Fruit fly (Drosophila melanogaster) whole organism, embryonic: ENCODE measurements around the gene CG15365.

ENCODE experiments used
- ATbp ChIP-seq: fragments of 200-800 bp; sonication (Bioruptor generic); optimal IDR thresholded peaks from 2 replicates; lab custom pipeline; 2017; ENCODE audit warnings: missing biosample characterization, mild to moderate bottlenecking, missing genetic modification characterization, missing genetic modification reagents
- Bdp1 ChIP-seq: fragments of 200-800 bp; sonication (Bioruptor generic); optimal IDR thresholded peaks from 3 replicates; lab custom pipeline; 2016; ENCODE audit warnings: missing biosample characterization, missing genetic modification characterization
- Bteb2 ChIP-seq: fragments of 200-800 bp; sonication (Bioruptor generic); optimal IDR thresholded peaks from 2 replicates; lab custom pipeline; 2016; ENCODE audit warnings: missing biosample characterization, missing genetic modification characterization
- CG10543 ChIP-seq: fragments of 200-800 bp; sonication (Bioruptor generic); optimal IDR thresholded peaks from 3 replicates; lab custom pipeline; 2017; ENCODE audit warnings: missing biosample characterization, mild to moderate bottlenecking, missing genetic modification characterization, moderate library complexity
- CG11504 ChIP-seq: fragments of 200-800 bp; sonication (Bioruptor generic); optimal IDR thresholded peaks from 3 replicates; lab custom pipeline; 2019; ENCODE audit warnings: missing biosample characterization, mild to moderate bottlenecking, missing genetic modification characterization, moderate library complexity
- CG15011 ChIP-seq: fragments of 200-800 bp; sonication (Bioruptor generic); optimal IDR thresholded peaks from 3 replicates; lab custom pipeline; 2018; ENCODE audit warnings: missing biosample characterization, mild to moderate bottlenecking, missing genetic modification characterization
- CG15514 ChIP-seq: fragments of 200-800 bp; sonication (Bioruptor generic); optimal IDR thresholded peaks from 3 replicates; lab custom pipeline; 2017; ENCODE audit warnings: missing biosample characterization, missing genetic modification characterization, mild to moderate bottlenecking, moderate library complexity, missing genetic modification reagents
- CG1792 ChIP-seq: fragments of 200-800 bp; sonication (Bioruptor generic); optimal IDR thresholded peaks from 2 replicates; lab custom pipeline; 2016; ENCODE audit warnings: missing biosample characterization, missing genetic modification characterization
- CG2129 ChIP-seq: fragments of 200-800 bp; sonication (Bioruptor generic); IDR thresholded peaks from 2 replicates; pipeline ENCODE4 v1.3.6; 2022; ENCODE audit warnings: missing biosample characterization, missing genetic modification characterization; ENCODE audit not compliant: partially characterized antibody
- CG30020 ChIP-seq: fragments of 200-800 bp; optimal IDR thresholded peaks from 2 replicates; lab custom pipeline; 2019; ENCODE audit warnings: missing biosample characterization, mild to moderate bottlenecking, missing genetic modification characterization, moderate library complexity
- CG34224 ChIP-seq: fragments of 200-800 bp; sonication (Bioruptor generic); IDR thresholded peaks from 3 replicates; pipeline ENCODE4 v1.3.6; 2022; ENCODE audit warnings: missing biosample characterization, missing genetic modification characterization; ENCODE audit not compliant: partially characterized antibody
- CG3726 ChIP-seq: fragments of 200-800 bp; sonication (Bioruptor generic); IDR thresholded peaks from 3 replicates; pipeline ENCODE4, ENCODE4 v1.3.6; 2022; ENCODE audit warnings: missing biosample characterization, missing genetic modification characterization
- CG4820 ChIP-seq: fragments of 200-800 bp; sonication (Bioruptor generic); optimal IDR thresholded peaks from 3 replicates; lab custom pipeline; 2016; ENCODE audit warnings: missing biosample characterization, missing genetic modification characterization
- CG7556 ChIP-seq: fragments of 200-800 bp; sonication (Bioruptor generic); optimal IDR thresholded peaks from 2 replicates; lab custom pipeline; 2017; ENCODE audit warnings: missing biosample characterization, mild to moderate bottlenecking, missing genetic modification characterization
- CG8089 ChIP-seq: fragments of 200-800 bp; sonication (Bioruptor generic); optimal IDR thresholded peaks from 3 replicates; lab custom pipeline; 2016; ENCODE audit warnings: missing biosample characterization, missing genetic modification characterization
- CG9727 ChIP-seq: fragments of 200-800 bp; sonication (Bioruptor generic); optimal IDR thresholded peaks from 3 replicates; lab custom pipeline; 2017; ENCODE audit warnings: missing biosample characterization, mild to moderate bottlenecking, missing genetic modification characterization
- CG9932 ChIP-seq: fragments of 200-800 bp; sonication (Bioruptor generic); IDR thresholded peaks from 2 replicates; pipeline ENCODE4 v1.3.6; 2022; ENCODE audit warnings: missing biosample characterization, missing genetic modification characterization
- CkIIα-i1 ChIP-seq: fragments of 200-800 bp; sonication (Bioruptor generic); IDR thresholded peaks from 2 replicates; pipeline ENCODE4 v1.3.6; 2022; ENCODE audit warnings: missing biosample characterization, missing genetic modification characterization
- Dref ChIP-seq: fragments of 200-800 bp; sonication (Bioruptor generic); IDR thresholded peaks from 2 replicates; pipeline ENCODE4 v1.3.6; 2022; ENCODE audit warnings: missing biosample characterization, missing genetic modification characterization
- Eip74EF ChIP-seq, 2 experiments: fragments of 200-800 bp in 1 of 2; fragments of >200 bp in 1 of 2; sonication (Bioruptor generic) in 1 of 2; optimal IDR thresholded peaks; 2 replicates each; lab custom pipeline; 2017 to 2019; ENCODE audit warnings: missing biosample characterization in 2 of 2, missing genetic modification characterization in 2 of 2, mild to moderate bottlenecking in 1 of 2, moderate library complexity in 1 of 2
- Elba2 ChIP-seq: fragments of 200-800 bp; sonication (Bioruptor generic); optimal IDR thresholded peaks from 3 replicates; lab custom pipeline; 2016; ENCODE audit warnings: missing biosample characterization, missing genetic modification characterization
- Ets65A ChIP-seq: fragments of 200-800 bp; sonication (Bioruptor generic); peaks from one replicate; lab custom pipeline; 2016; ENCODE audit warnings: missing biosample characterization, missing genetic modification characterization
- Fer3 ChIP-seq: fragments of 200-800 bp; sonication (Bioruptor generic); optimal IDR thresholded peaks from 2 replicates; lab custom pipeline; 2018; ENCODE audit warnings: missing biosample characterization, mild to moderate bottlenecking, missing genetic modification characterization, moderate library complexity
- Lhr ChIP-seq: fragments of 200-800 bp; sonication (Bioruptor generic); optimal IDR thresholded peaks from 3 replicates; lab custom pipeline; 2017; ENCODE audit warnings: mild to moderate bottlenecking, missing biosample characterization, missing genetic modification reagents, missing genetic modification characterization
- MTF-1 ChIP-seq: fragments of 200-800 bp; sonication (Bioruptor generic); optimal IDR thresholded peaks from 2 replicates; lab custom pipeline; 2018; ENCODE audit warnings: missing biosample characterization, mild to moderate bottlenecking, missing genetic modification characterization, borderline replicate concordance
- NK7.1 ChIP-seq: fragments of 200-800 bp; sonication (Bioruptor generic); optimal IDR thresholded peaks from 3 replicates; lab custom pipeline; 2016; ENCODE audit warnings: missing biosample characterization, missing genetic modification characterization
- Neu2 ChIP-seq: fragments of 200-800 bp; sonication (Bioruptor generic); optimal IDR thresholded peaks from 3 replicates; lab custom pipeline; 2016; ENCODE audit warnings: missing biosample characterization, missing genetic modification characterization, borderline replicate concordance
- Poxn ChIP-seq: fragments of 200-800 bp; sonication (Bioruptor generic); IDR thresholded peaks from 2 replicates; pipeline ENCODE4 v1.3.6; 2022; ENCODE audit warnings: missing biosample characterization, missing genetic modification characterization
- Sox100B ChIP-seq: fragments of 200-800 bp; sonication (Bioruptor generic); optimal IDR thresholded peaks from 3 replicates; lab custom pipeline; 2018; ENCODE audit warnings: missing biosample characterization, mild to moderate bottlenecking, missing genetic modification characterization
- Sox102F ChIP-seq: fragments of 200-800 bp; sonication (Bioruptor generic); optimal IDR thresholded peaks from 2 replicates; lab custom pipeline; 2018; ENCODE audit warnings: missing biosample characterization, mild to moderate bottlenecking, missing genetic modification characterization, moderate library complexity
- TFAM ChIP-seq: fragments of 200-800 bp; sonication (Bioruptor generic); optimal IDR thresholded peaks from 2 replicates; lab custom pipeline; 2017; ENCODE audit warnings: missing biosample characterization, missing genetic modification characterization, inconsistent platforms
- chif ChIP-seq, 2 experiments: fragments of 200-800 bp; sonication (Bioruptor generic); optimal IDR thresholded peaks; 3 replicates each; lab custom pipeline; 2016; ENCODE audit warnings: missing biosample characterization in 2 of 2, missing genetic modification characterization in 2 of 2
- croc ChIP-seq: fragments of 200-800 bp; sonication (Bioruptor generic); conservative IDR thresholded peaks from 3 replicates; pipeline ENCODE4 v1.3.6; 2022; ENCODE audit warnings: missing biosample characterization, missing genetic modification characterization
- dmrt99B ChIP-seq: fragments of 200-800 bp; sonication (Bioruptor generic); optimal IDR thresholded peaks from 2 replicates; lab custom pipeline; 2018; ENCODE audit warnings: missing biosample characterization, mild to moderate bottlenecking, missing genetic modification characterization, moderate library complexity
- emc ChIP-seq: fragments of 200-800 bp; sonication (Bioruptor generic); optimal IDR thresholded peaks from 2 replicates; lab custom pipeline; 2016; ENCODE audit warnings: missing biosample characterization, missing genetic modification characterization
- esg ChIP-seq: fragments of 200-800 bp; sonication (Bioruptor generic); conservative IDR thresholded peaks from 2 replicates; pipeline ENCODE4 v1.3.6; 2022; ENCODE audit warnings: missing biosample characterization, missing genetic modification characterization
- ewg ChIP-seq: fragments of 200-800 bp; sonication (Bioruptor generic); optimal IDR thresholded peaks from 3 replicates; lab custom pipeline; 2017; ENCODE audit warnings: mild to moderate bottlenecking, missing biosample characterization, missing genetic modification reagents, missing genetic modification characterization
- her ChIP-seq: fragments of 200-800 bp; sonication (Bioruptor generic); optimal IDR thresholded peaks from 2 replicates; lab custom pipeline; 2016; ENCODE audit warnings: missing biosample characterization, missing genetic modification characterization
- hkb ChIP-seq, 2 experiments: fragments of 200-800 bp in 1 of 2; fragments of >200 bp in 1 of 2; sonication (Bioruptor generic) in 1 of 2; IDR thresholded peaks in 1 of 2; optimal IDR thresholded peaks in 1 of 2; 2 replicates each; pipeline versions ENCODE4 v1.3.6 to Lab custom; 2017 to 2022; ENCODE audit warnings: missing biosample characterization in 1 of 2, missing genetic modification characterization in 1 of 2
- kni ChIP-seq: fragments of 200-800 bp; sonication (Bioruptor generic); optimal IDR thresholded peaks from 3 replicates; lab custom pipeline; 2017; ENCODE audit warnings: mild to moderate bottlenecking, missing biosample characterization, missing genetic modification reagents, missing genetic modification characterization
- mld ChIP-seq: fragments of 200-800 bp; sonication (Bioruptor generic); IDR thresholded peaks from 3 replicates; pipeline ENCODE4 v1.3.6; 2022; ENCODE audit warnings: missing biosample characterization, missing genetic modification characterization; ENCODE audit not compliant: partially characterized antibody
- pan ChIP-seq, 4 experiments: fragments of >200 bp in 3 of 4; fragments of 200-800 bp in 1 of 4; sonication (Bioruptor generic) in 1 of 4; optimal IDR thresholded peaks in 3 of 4; IDR thresholded peaks in 1 of 4; 2 replicates each; pipeline versions ENCODE4 v1.3.6 to Lab custom; 2017 to 2022; ENCODE audit warnings: missing biosample characterization in 2 of 4, missing genetic modification characterization in 2 of 4, mixed read lengths in 1 of 4
- pzg ChIP-seq: fragments of 200-800 bp; sonication (Bioruptor generic); optimal IDR thresholded peaks from 3 replicates; lab custom pipeline; 2018; ENCODE audit warnings: missing biosample characterization, mild to moderate bottlenecking, missing genetic modification characterization, moderate library complexity
- sima ChIP-seq: fragments of 200-800 bp; sonication (Bioruptor generic); optimal IDR thresholded peaks from 2 replicates; lab custom pipeline; 2016; ENCODE audit warnings: missing biosample characterization, missing genetic modification characterization
- sug ChIP-seq: fragments of 200-800 bp; optimal IDR thresholded peaks from 2 replicates; lab custom pipeline; 2019; ENCODE audit warnings: missing biosample characterization, mild to moderate bottlenecking, missing genetic modification characterization, moderate library complexity
- twi ChIP-seq: fragments of 200-800 bp; optimal IDR thresholded peaks from 2 replicates; lab custom pipeline; 2019; ENCODE audit warnings: missing biosample characterization, mild to moderate bottlenecking, missing genetic modification characterization, moderate library complexity
- wdn ChIP-seq: fragments of 200-800 bp; sonication (Bioruptor generic); IDR thresholded peaks from 2 replicates; pipeline ENCODE4 v1.3.6; 2022; ENCODE audit warnings: missing biosample characterization, missing genetic modification characterization
- wek ChIP-seq: fragments of 200-800 bp; sonication (Bioruptor generic); optimal IDR thresholded peaks from 3 replicates; lab custom pipeline; 2018; ENCODE audit warnings: missing biosample characterization, mild to moderate bottlenecking, missing genetic modification characterization, moderate library complexity

The CG15365 gene

dm6 chrX:9071308-9071707 is 3.5 kb upstream of the CG15365 start, which contains the start of gene CG10970:
Gene CG10970, minus strand, starts transcription at chrX:9071408.
- TF ChIP-seq emc (no peak), Fer3 (tag; lab: Kevin White, UChicago) (no peak), CG15011 (GFP tag; lab: Kevin White, UChicago) (no peak), MTF-1 (GFP tag; lab: Kevin White, UChicago) (no peak), Bdp1 (GFP tag; lab: Kevin White, UChicago) (no peak), chif (GFP tag; optimal IDR thresholded peaks at IDR 0.05; lab: Kevin White, UChicago) (no peak), CG7556 (GFP tag; lab: Kevin White, UChicago) (no peak), ewg (GFP tag; lab: Kevin White, UChicago) (no peak), twi (tag; lab: Kevin White, UChicago) (no peak)

- no peak for TF ChIP-seq Poxn (GFP tag; lab: Robert Waterston, UW)
- TF ChIP-seq ATbp (GFP tag; lab: Kevin White, UChicago): no peak
- no peak for TF ChIP-seq Lhr
- no peak for TF ChIP-seq wek (GFP tag; lab: Kevin White, UChicago)
- TF ChIP-seq TFAM (GFP tag; lab: Kevin White, UChicago): no peak
- no peak for TF ChIP-seq CkIIα-i1 (GFP tag; lab: Robert Waterston, UW)
- TF ChIP-seq mld (GFP tag; lab: Robert Waterston, UW): no peak
- peak; percentile 28; the same call in 1 of the 2 replicates for TF ChIP-seq CG9932
- no peak for TF ChIP-seq Neu2
- TF ChIP-seq Dref (GFP tag; lab: Robert Waterston, UW): no peak
- no peak for TF ChIP-seq pzg (GFP tag; lab: Kevin White, UChicago)
- no peak for TF ChIP-seq CG34224 (GFP tag; lab: Robert Waterston, UW)
- no peak for TF ChIP-seq CG30020
- no peak for TF ChIP-seq Eip74EF (GFP tag; optimal IDR thresholded peaks at IDR 0.05; lab: Kevin White, UChicago)
- no peak for TF ChIP-seq wdn (GFP tag; lab: Robert Waterston, UW)
- TF ChIP-seq sima: no peak
- no peak for TF ChIP-seq Bteb2 (GFP tag; lab: Kevin White, UChicago)
- no peak for TF ChIP-seq CG15514 (GFP tag; lab: Kevin White, UChicago)
- TF ChIP-seq Sox102F (GFP tag; lab: Kevin White, UChicago): no peak
- TF ChIP-seq CG2129: no peak
- no peak for TF ChIP-seq croc (GFP tag; lab: Robert Waterston, UW)
- no peak for TF ChIP-seq NK7.1 (GFP tag; lab: Kevin White, UChicago)
- no peak for TF ChIP-seq Fer3 (tag; lab: Kevin White, UChicago)
- TF ChIP-seq Ets65A (GFP tag; lab: Kevin White, UChicago): no peak
- TF ChIP-seq dmrt99B (tag; lab: Kevin White, UChicago): no peak
- TF ChIP-seq CG3726 (GFP tag; lab: Robert Waterston, UW): no peak
- TF ChIP-seq sug (tag; lab: Kevin White, UChicago): no peak
- TF ChIP-seq Sox100B (GFP tag; lab: Kevin White, UChicago): no peak
- no peak for TF ChIP-seq CG8089 (GFP tag; lab: Kevin White, UChicago)
- TF ChIP-seq pan (optimal IDR thresholded peaks at IDR 0.05; lab: Kevin White, UChicago): no peak
- TF ChIP-seq pan (GFP tag; optimal IDR thresholded peaks at IDR 0.05 in 1 of 2, IDR thresholded peaks at IDR 0.05 in 1 of 2): peak in 1 of 2 experiments; percentile 45
- peak; percentile 12 for TF ChIP-seq CG11504 (tag; lab: Kevin White, UChicago)
- no peak for TF ChIP-seq Elba2 (GFP tag; lab: Kevin White, UChicago)
- TF ChIP-seq hkb (optimal IDR thresholded peaks at IDR 0.05; lab: Kevin White, UChicago): no peak
- no peak for TF ChIP-seq hkb (GFP tag; IDR thresholded peaks at IDR 0.05; lab: Robert Waterston, UW)
- TF ChIP-seq CG4820: no peak
- TF ChIP-seq CG9727 (GFP tag; lab: Kevin White, UChicago): no peak
- no peak for TF ChIP-seq her (GFP tag; lab: Kevin White, UChicago)
- no peak for TF ChIP-seq esg (GFP tag; lab: Robert Waterston, UW)
- no peak for TF ChIP-seq CG10543 (GFP tag; lab: Kevin White, UChicago)
- no peak for TF ChIP-seq CG1792 (GFP tag; lab: Kevin White, UChicago)
- no peak for TF ChIP-seq kni (GFP tag; lab: Kevin White, UChicago)
Measured at dm6 chrX:9068822-9069221, 1.0 kb upstream of the CG15365 start.
